Worm (Caenorhabditis elegans) whole organism, L1 larva: Measurements from ENCODE around the gene T20G5.8.

Experiments
- C04F5.9 ChIP-seq: sonication (generic microtip); optimal IDR thresholded peaks from 2 replicates; lab custom pipeline; 2016; ENCODE audit warnings: missing genetic modification characterization, missing compliant biosample characterization
- F16B12.6 ChIP-seq: fragments of 150-350 bp; optimal IDR thresholded peaks from 2 replicates; lab custom pipeline; 2014; ENCODE audit warnings: missing biosample characterization, missing genetic modification characterization
- Y116A8C.19 ChIP-seq: sonication (generic microtip); optimal IDR thresholded peaks from 2 replicates; lab custom pipeline; 2016; ENCODE audit warnings: missing compliant biosample characterization, missing genetic modification characterization, borderline replicate concordance
- aly-2 ChIP-seq: fragments of 150-350 bp; optimal IDR thresholded peaks from 2 replicates; lab custom pipeline; 2014; ENCODE audit warnings: missing biosample characterization, missing genetic modification characterization
- ama-1 ChIP-seq: fragments of 150-350 bp; optimal IDR thresholded peaks from 2 replicates; lab custom pipeline; 2014
- blmp-1 ChIP-seq: fragments of 150-350 bp; optimal IDR thresholded peaks from 2 replicates; lab custom pipeline; 2014; ENCODE audit warnings: missing biosample characterization, missing genetic modification characterization
- ceh-82 ChIP-seq, 3 experiments: fragments of 150-350 bp in 1 of 3; sonication (generic microtip) in 2 of 3; optimal IDR thresholded peaks; 2 replicates each; lab custom pipeline; 2014 to 2017; ENCODE audit warnings: missing biosample characterization in 3 of 3, missing genetic modification characterization in 3 of 3
- ces-1 ChIP-seq: fragments of 150-350 bp; optimal IDR thresholded peaks from 2 replicates; lab custom pipeline; 2014; ENCODE audit warnings: missing biosample characterization, missing genetic modification reagents, missing genetic modification characterization
- dsc-1 ChIP-seq: sonication (generic microtip); optimal IDR thresholded peaks from 2 replicates; lab custom pipeline; 2016; ENCODE audit warnings: mild to moderate bottlenecking, missing genetic modification characterization, missing compliant biosample characterization
- efl-3 ChIP-seq: fragments of 200-800 bp; sonication (Bioruptor generic); optimal IDR thresholded peaks from 2 replicates; lab custom pipeline; 2018; ENCODE audit warnings: mild to moderate bottlenecking, missing genetic modification characterization, missing compliant biosample characterization
- egl-27 ChIP-seq, 2 experiments: fragments of 150-350 bp in 1 of 2; sonication (generic microtip); optimal IDR thresholded peaks; 3 replicates each; lab custom pipeline; 2017 to 2018; ENCODE audit warnings: missing biosample characterization in 2 of 2, missing genetic modification characterization in 2 of 2, missing genetic modification reagents in 2 of 2
- elt-2 ChIP-seq: sonication (generic microtip); optimal IDR thresholded peaks from 2 replicates; lab custom pipeline; 2016; ENCODE audit warnings: missing genetic modification characterization, mild to moderate bottlenecking, inconsistent platforms, missing compliant biosample characterization, missing genetic modification reagents
- elt-3 ChIP-seq, 6 experiments: fragments of 150-350 bp in 1 of 6; sonication (generic microtip); optimal IDR thresholded peaks; 2 replicates each; lab custom pipeline; 2017 to 2018; ENCODE audit warnings: missing biosample characterization in 6 of 6, missing genetic modification characterization in 6 of 6, inconsistent platforms in 1 of 6
- fos-1 ChIP-seq: fragments of 150-350 bp; optimal IDR thresholded peaks from 2 replicates; lab custom pipeline; 2014; ENCODE audit warnings: missing biosample characterization, missing genetic modification characterization
- hlh-17 ChIP-seq: fragments of 200-800 bp; sonication (Bioruptor generic); optimal IDR thresholded peaks from 2 replicates; lab custom pipeline; 2018; ENCODE audit warnings: missing genetic modification characterization, mild to moderate bottlenecking, missing compliant biosample characterization, moderate library complexity, borderline replicate concordance
- hlh-4 ChIP-seq: sonication (generic microtip); optimal IDR thresholded peaks from 2 replicates; lab custom pipeline; 2016; ENCODE audit warnings: mild to moderate bottlenecking, missing genetic modification characterization, missing compliant biosample characterization
- hpl-2 ChIP-seq: fragments of 150-350 bp; optimal IDR thresholded peaks from 2 replicates; lab custom pipeline; 2014; ENCODE audit warnings: missing biosample characterization, missing genetic modification reagents, missing genetic modification characterization
- irx-1 ChIP-seq: sonication (generic microtip); optimal IDR thresholded peaks from 2 replicates; lab custom pipeline; 2016; ENCODE audit warnings: missing genetic modification characterization, missing compliant biosample characterization
- lin-13 ChIP-seq: fragments of 150-350 bp; optimal IDR thresholded peaks from 2 replicates; lab custom pipeline; 2014; ENCODE audit warnings: missing biosample characterization, missing genetic modification reagents, missing genetic modification characterization
- lin-15B ChIP-seq: fragments of 150-350 bp; sonication (generic microtip); optimal IDR thresholded peaks from 3 replicates; lab custom pipeline; 2014; ENCODE audit warnings: missing biosample characterization, missing genetic modification characterization
- lin-35 ChIP-seq, 2 experiments: fragments of 150-350 bp; optimal IDR thresholded peaks; 2 replicates each; lab custom pipeline; 2014; ENCODE audit warnings: missing biosample characterization in 2 of 2, missing genetic modification characterization in 2 of 2, missing genetic modification reagents in 2 of 2
- lir-3 ChIP-seq: sonication (generic microtip); optimal IDR thresholded peaks from 2 replicates; lab custom pipeline; 2016; ENCODE audit warnings: mild to moderate bottlenecking, missing genetic modification characterization, moderate library complexity, missing compliant biosample characterization; ENCODE audit not compliant: poor library complexity
- mab-9 ChIP-seq: fragments of 200-800 bp; sonication (Bioruptor generic); IDR thresholded peaks from 2 replicates; pipeline ENCODE4 v1.3.6; 2022; ENCODE audit warnings: missing genetic modification reagents, missing genetic modification characterization, missing compliant biosample characterization
- mef-2 ChIP-seq: fragments of 150-350 bp; optimal IDR thresholded peaks from 2 replicates; lab custom pipeline; 2014; ENCODE audit warnings: missing biosample characterization, missing genetic modification characterization
- mep-1 ChIP-seq: fragments of 150-350 bp; optimal IDR thresholded peaks from 2 replicates; lab custom pipeline; 2014; ENCODE audit warnings: missing biosample characterization, missing genetic modification characterization
- nhr-11 ChIP-seq: fragments of 150-350 bp; optimal IDR thresholded peaks from 2 replicates; lab custom pipeline; 2014; ENCODE audit warnings: missing biosample characterization, missing genetic modification characterization
- nhr-237 ChIP-seq: fragments of 150-350 bp; optimal IDR thresholded peaks from 2 replicates; lab custom pipeline; 2014; ENCODE audit warnings: missing biosample characterization, missing genetic modification characterization
- nhr-47 ChIP-seq: sonication (generic microtip); optimal IDR thresholded peaks from 2 replicates; lab custom pipeline; 2016; ENCODE audit warnings: mild to moderate bottlenecking, missing genetic modification characterization, moderate library complexity, missing compliant biosample characterization
- nhr-71 ChIP-seq: sonication (generic microtip); optimal IDR thresholded peaks from 2 replicates; lab custom pipeline; 2016; ENCODE audit warnings: mild to moderate bottlenecking, missing genetic modification characterization, moderate library complexity, missing compliant biosample characterization
- nhr-77 ChIP-seq: fragments of 150-350 bp; optimal IDR thresholded peaks from 2 replicates; lab custom pipeline; 2014; ENCODE audit warnings: missing biosample characterization, missing genetic modification characterization
- nhr-84 ChIP-seq: sonication (generic microtip); optimal IDR thresholded peaks from 2 replicates; lab custom pipeline; 2017; ENCODE audit warnings: missing biosample characterization, missing genetic modification characterization
- nhr-85 ChIP-seq: sonication (generic microtip); peaks from one replicate; lab custom pipeline; 2016; ENCODE audit warnings: missing genetic modification characterization, inconsistent platforms, missing compliant biosample characterization
- nhr-90 ChIP-seq: sonication (generic microtip); optimal IDR thresholded peaks from 2 replicates; lab custom pipeline; 2016; ENCODE audit warnings: mild to moderate bottlenecking, missing genetic modification characterization, missing compliant biosample characterization; ENCODE audit not compliant: poor library complexity
- pax-3 ChIP-seq: fragments of 200-800 bp; sonication (Bioruptor generic); optimal IDR thresholded peaks from 2 replicates; lab custom pipeline; 2018; ENCODE audit warnings: mild to moderate bottlenecking, missing genetic modification characterization, moderate library complexity, missing compliant biosample characterization
- pqm-1 ChIP-seq: sonication (generic microtip); optimal IDR thresholded peaks from 3 replicates; lab custom pipeline; 2017; ENCODE audit warnings: missing biosample characterization, missing genetic modification characterization
- rnt-1 ChIP-seq: sonication (generic microtip); optimal IDR thresholded peaks from 2 replicates; lab custom pipeline; 2016; ENCODE audit warnings: mild to moderate bottlenecking, missing genetic modification characterization, moderate library complexity, missing compliant biosample characterization
- snpc-4 ChIP-seq: fragments of 150-350 bp; optimal IDR thresholded peaks from 2 replicates; lab custom pipeline; 2014; ENCODE audit warnings: missing biosample characterization, missing genetic modification characterization
- snu-23 ChIP-seq: sonication (generic microtip); optimal IDR thresholded peaks from 2 replicates; lab custom pipeline; 2016; ENCODE audit warnings: missing genetic modification characterization, missing compliant biosample characterization
- sox-4 ChIP-seq: sonication (generic microtip); optimal IDR thresholded peaks from 2 replicates; lab custom pipeline; 2016; ENCODE audit warnings: missing genetic modification characterization, missing compliant biosample characterization
- swsn-7 ChIP-seq: sonication (generic microtip); optimal IDR thresholded peaks from 2 replicates; lab custom pipeline; 2016; ENCODE audit warnings: missing genetic modification characterization, missing compliant biosample characterization
- tbx-2 ChIP-seq: sonication (generic microtip); optimal IDR thresholded peaks from 2 replicates; lab custom pipeline; 2016; ENCODE audit warnings: missing genetic modification characterization, missing compliant biosample characterization
- tlp-1 ChIP-seq: fragments of 150-350 bp; optimal IDR thresholded peaks from 2 replicates; lab custom pipeline; 2014; ENCODE audit warnings: missing biosample characterization, missing genetic modification characterization
- unc-62 ChIP-seq: fragments of 150-350 bp; optimal IDR thresholded peaks from 2 replicates; lab custom pipeline; 2014; ENCODE audit warnings: missing biosample characterization, missing genetic modification reagents, missing genetic modification characterization
- unc-86 ChIP-seq: sonication (generic microtip); optimal IDR thresholded peaks from 2 replicates; lab custom pipeline; 2016; ENCODE audit warnings: missing genetic modification characterization, missing compliant biosample characterization
- vab-15 ChIP-seq: sonication (generic microtip); optimal IDR thresholded peaks from 2 replicates; lab custom pipeline; 2017; ENCODE audit warnings: missing genotype, mild to moderate bottlenecking, missing genetic modification characterization, missing compliant biosample characterization
- xbp-1 ChIP-seq: sonication (generic microtip); optimal IDR thresholded peaks from 2 replicates; lab custom pipeline; 2016; ENCODE audit warnings: missing genetic modification characterization, missing compliant biosample characterization
- zag-1 ChIP-seq: fragments of 150-350 bp; optimal IDR thresholded peaks from 2 replicates; lab custom pipeline; 2014; ENCODE audit warnings: missing biosample characterization, missing genetic modification characterization
- ztf-4 ChIP-seq: fragments of 150-350 bp; optimal IDR thresholded peaks from 2 replicates; lab custom pipeline; 2014; ENCODE audit warnings: missing biosample characterization, missing genetic modification characterization

The T20G5.8 gene

ce11 chrIII:10218587-10218986 lies 19.4 kb downstream of the T20G5.8 start, which contains the start of the genes rde-4 and cox-14 (continued):
- TF ChIP-seq tlp-1 (no peak), nhr-77 (tag; lab: Kevin White, UChicago) (no peak), ceh-82 (tag; optimal IDR thresholded peaks at IDR 0.05; lab: Kevin White, UChicago) (peak; percentile 59 to 85 (median 68)), unc-86 (tag; lab: Kevin White, UChicago) (peak; percentile 60), nhr-90 (peak; percentile 77), snpc-4 (peak; percentile 46), mep-1 (tag; lab: Kevin White, UChicago) (peak; percentile 94), ama-1 (lab: Kevin White, UChicago) (peak; percentile 58), aly-2 (tag; lab: Kevin White, UChicago) (peak; percentile 27), mef-2 (tag; lab: Kevin White, UChicago) (no peak), F16B12.6 (tag; lab: Kevin White, UChicago) (peak; percentile 53), hlh-4 (tag; lab: Kevin White, UChicago) (no peak), dsc-1 (tag; lab: Kevin White, UChicago) (peak; percentile 78), snu-23 (GFP tag; lab: Kevin White, UChicago) (peak; percentile 87), efl-3 (GFP tag; lab: Kevin White, UChicago) (no peak), lir-3 (tag; lab: Kevin White, UChicago) (peak; percentile 51), elt-3 (tag; optimal IDR thresholded peaks at IDR 0.05; lab: Kevin White, UChicago) (peak in 2 of 6 experiments; percentile 59 to 81), nhr-85 (tag; lab: Kevin White, UChicago) (peak; percentile 89), lin-15B (tag; lab: Kevin White, UChicago) (peak; percentile 89), zag-1 (tag; lab: Kevin White, UChicago) (no peak), nhr-71 (tag; lab: Kevin White, UChicago) (peak; percentile 88), ztf-4 (tag; lab: Kevin White, UChicago) (peak; percentile 40), blmp-1 (tag; lab: Kevin White, UChicago) (peak; percentile 90), ces-1 (GFP tag; lab: Kevin White, UChicago) (no peak), nhr-11 (peak; percentile 35), C04F5.9 (tag; lab: Kevin White, UChicago) (no peak), vab-15 (tag; lab: Kevin White, UChicago) (no peak), Y116A8C.19 (tag; lab: Kevin White, UChicago) (no peak), pqm-1 (tag; lab: Kevin White, UChicago) (no peak), fos-1 (tag; lab: Kevin White, UChicago) (peak; percentile 39), sox-4 (tag; lab: Kevin White, UChicago) (peak; percentile 56), lin-13 (GFP tag; lab: Kevin White, UChicago) (peak; percentile 82), unc-62 (GFP tag; lab: Kevin White, UChicago) (no peak), hlh-17 (GFP tag; lab: Kevin White, UChicago) (no peak), xbp-1 (tag; lab: Kevin White, UChicago) (peak; percentile 84), hpl-2 (GFP tag; lab: Kevin White, UChicago) (no peak), elt-2 (tag; lab: Kevin White, UChicago) (peak; percentile 31), mab-9 (GFP tag; lab: Robert Waterston, UW) (no peak), pax-3 (tag; lab: Kevin White, UChicago) (peak; percentile 16), tbx-2 (tag; lab: Kevin White, UChicago) (peak; percentile 82), rnt-1 (tag; lab: Kevin White, UChicago) (no peak), egl-27 (tag; optimal IDR thresholded peaks at IDR 0.05; lab: Kevin White, UChicago) (no peak), nhr-237 (peak; percentile 38), swsn-7 (tag; lab: Kevin White, UChicago) (peak; percentile 85), nhr-84 (tag; lab: Kevin White, UChicago) (no peak), nhr-47 (tag; lab: Kevin White, UChicago) (peak; percentile 88), irx-1 (peak; percentile 66), lin-35 (GFP tag; optimal IDR thresholded peaks at IDR 0.05; lab: Kevin White, UChicago) (peak; percentile 91 to 94)
